Worm (Caenorhabditis elegans) whole organism, L4 larva: ENCODE data around the gene pat-9.

Source experiments
- aly-2 ChIP-seq: sonication (generic microtip); optimal IDR thresholded peaks from 2 replicates; lab custom pipeline; 2018; ENCODE audit warnings: missing biosample characterization, missing genetic modification characterization
- ceh-20 ChIP-seq: fragments of 200-800 bp; sonication (Bioruptor generic); IDR thresholded peaks from 2 replicates; pipeline ENCODE4 v1.3.6; 2022; ENCODE audit warnings: missing genetic modification reagents, missing genetic modification characterization, missing compliant biosample characterization
- ceh-28 ChIP-seq: fragments of 150-350 bp; optimal IDR thresholded peaks from 2 replicates; lab custom pipeline; 2014; ENCODE audit warnings: missing biosample characterization, missing genetic modification reagents, missing genetic modification characterization
- ces-1 ChIP-seq: fragments of 150-350 bp; sonication (generic microtip); optimal IDR thresholded peaks from 4 replicates; lab custom pipeline; 2014; ENCODE audit warnings: missing biosample characterization, missing genetic modification reagents, missing genetic modification characterization
- fos-1 ChIP-seq: fragments of 150-350 bp; optimal IDR thresholded peaks from 2 replicates; lab custom pipeline; 2014; ENCODE audit warnings: missing biosample characterization, missing genetic modification characterization
- hif-1 ChIP-seq, 2 experiments: sonication (generic microtip); optimal IDR thresholded peaks; 2 replicates each; lab custom pipeline; 2016 to 2017; ENCODE audit warnings: missing compliant biosample characterization in 2 of 2, missing genetic modification characterization in 2 of 2, missing genetic modification reagents in 2 of 2, missing genotype in 2 of 2, mild to moderate bottlenecking in 1 of 2
- hlh-30 ChIP-seq: sonication (generic microtip); optimal IDR thresholded peaks from 2 replicates; lab custom pipeline; 2017; ENCODE audit warnings: antibody characterized with exemption, mild to moderate bottlenecking, missing genetic modification characterization, missing compliant biosample characterization; ENCODE audit not compliant: insufficient read depth
- pha-4 ChIP-seq, 2 experiments: fragments of 150-350 bp in 1 of 2; fragments of 200-800 bp in 1 of 2; sonication (Bioruptor generic) in 1 of 2; IDR thresholded peaks in 1 of 2; optimal IDR thresholded peaks in 1 of 2; 2 replicates each; pipeline versions ENCODE4 v1.3.6 to Lab custom; 2014 to 2022; ENCODE audit warnings: missing genetic modification characterization in 2 of 2, missing genetic modification reagents in 2 of 2, missing biosample characterization in 1 of 2, missing compliant biosample characterization in 1 of 2
- pqm-1 ChIP-seq: sonication (generic microtip); optimal IDR thresholded peaks from 2 replicates; lab custom pipeline; 2017; ENCODE audit warnings: missing biosample characterization, missing genetic modification characterization
- spr-1 ChIP-seq: sonication (generic microtip); optimal IDR thresholded peaks from 2 replicates; lab custom pipeline; 2016; ENCODE audit warnings: mild to moderate bottlenecking, missing genetic modification characterization, missing compliant biosample characterization
- unc-62 ChIP-seq, 3 experiments: fragments of 150-350 bp in 1 of 3; sonication (generic microtip); optimal IDR thresholded peaks in 2 of 3; peaks in 1 of 3; 1 replicate in 1 of 3; 2 replicates in 2 of 3; lab custom pipeline; 2014 to 2017; ENCODE audit warnings: missing biosample characterization in 3 of 3, missing genetic modification characterization in 3 of 3, missing genetic modification reagents in 3 of 3, missing genotype in 1 of 3

ce11 chrX:16521722-16522121 lies 15.0 kb upstream of the pat-9 start:
- TF ChIP-seq ces-1 (GFP tag; lab: Kevin White, UChicago) = no peak
- TF ChIP-seq spr-1 (tag; lab: Kevin White, UChicago) = no peak
- TF ChIP-seq aly-2 (tag; lab: Kevin White, UChicago) = no peak
- no peak for TF ChIP-seq pha-4 (GFP tag; IDR thresholded peaks at IDR 0.05; lab: Robert Waterston, UW)
- no peak for TF ChIP-seq pha-4 (tag; optimal IDR thresholded peaks at IDR 0.05; lab: Kevin White, UChicago)
- no peak for TF ChIP-seq ceh-20 (GFP tag; lab: Robert Waterston, UW)
- no peak for TF ChIP-seq ceh-28 (tag; lab: Kevin White, UChicago)
- TF ChIP-seq hlh-30 (tag; lab: Kevin White, UChicago) = no peak
- TF ChIP-seq hif-1 (tag; optimal IDR thresholded peaks at IDR 0.05; lab: Kevin White, UChicago) = no peak
- no peak for TF ChIP-seq unc-62 (GFP tag; optimal IDR thresholded peaks at IDR 0.05 in 1 of 2; lab: Kevin White, UChicago)
- TF ChIP-seq unc-62 (tag; optimal IDR thresholded peaks at IDR 0.05; lab: Kevin White, UChicago) = no peak
- TF ChIP-seq pqm-1 = no peak
- no peak for TF ChIP-seq fos-1 (tag; lab: Kevin White, UChicago)
